Fruit fly (Drosophila melanogaster) Kc167 (cell line): Measurements from ENCODE around the gene Ide.

Experiments
- Myc ChIP-seq: fragments of >200 bp; optimal IDR thresholded peaks from 2 replicates; lab custom pipeline; 2017; ENCODE audit warnings: missing external identifiers
- Sin3A ChIP-seq: fragments of >200 bp; optimal IDR thresholded peaks from 2 replicates; lab custom pipeline; 2018; ENCODE audit warnings: missing external identifiers
- h ChIP-seq: fragments of >200 bp; optimal IDR thresholded peaks from 3 replicates; lab custom pipeline; 2018; ENCODE audit warnings: missing external identifiers
- insv ChIP-seq: fragments of >200 bp; optimal IDR thresholded peaks from 3 replicates; lab custom pipeline; 2018; ENCODE audit warnings: missing external identifiers
- psq ChIP-seq: fragments of >200 bp; optimal IDR thresholded peaks from 2 replicates; lab custom pipeline; 2017; ENCODE audit warnings: missing external identifiers
- ttk ChIP-seq: sonication (Bioruptor generic); optimal IDR thresholded peaks from 2 replicates; lab custom pipeline; 2017; ENCODE audit warnings: missing external identifiers

The Ide gene

dm6 chr3L:20375878-20376563 lies at the start of gene Ide, which contains the start of gene RhoBTB:
TSS of gene Ide (minus strand) at chr3L:20375896.
TSS of gene RhoBTB (plus strand) at chr3L:20376242.
- TF ChIP-seq ttk (lab: Kevin White, UChicago) = no peak
- no peak for TF ChIP-seq insv (lab: Kevin White, UChicago)
- TF ChIP-seq h (lab: Kevin White, UChicago) = no peak
- TF ChIP-seq Myc (lab: Kevin White, UChicago) = no peak
- TF ChIP-seq Sin3A (lab: Kevin White, UChicago) = no peak
- no peak for TF ChIP-seq psq (lab: Kevin White, UChicago)

dm6 chr3L:20413304-20413703 lies 37.6 kb upstream of the Ide start, which contains the start of gene zye:
TSS of gene zye (plus strand) at chr3L:20413604.
- TF ChIP-seq Sin3A (lab: Kevin White, UChicago) = no peak
- no peak for TF ChIP-seq insv (lab: Kevin White, UChicago)
- no peak for TF ChIP-seq psq (lab: Kevin White, UChicago)
- no peak for TF ChIP-seq ttk (lab: Kevin White, UChicago)
- no peak for TF ChIP-seq Myc (lab: Kevin White, UChicago)
- no peak for TF ChIP-seq h (lab: Kevin White, UChicago)

dm6 chr3L:20410780-20411179 lies 35.1 kb upstream of the Ide start:
- TF ChIP-seq ttk (lab: Kevin White, UChicago) (no peak), h (lab: Kevin White, UChicago) (no peak), insv (lab: Kevin White, UChicago) (no peak), Sin3A (lab: Kevin White, UChicago) (no peak), psq (lab: Kevin White, UChicago) (no peak), Myc (lab: Kevin White, UChicago) (no peak)

- TF ChIP-seq ttk (lab: Kevin White, UChicago) (no peak), Myc (lab: Kevin White, UChicago) (no peak), h (lab: Kevin White, UChicago) (no peak), insv (lab: Kevin White, UChicago) (no peak), psq (lab: Kevin White, UChicago) (no peak), Sin3A (lab: Kevin White, UChicago) (no peak)
Observed at dm6 chr3L:20410345-20410744, 34.6 kb upstream of the Ide start, which contains the start of gene CG13248. TSS of gene CG13248 (minus strand) at chr3L:20410566.

- TF ChIP-seq psq (lab: Kevin White, UChicago) (no peak), h (lab: Kevin White, UChicago) (no peak), Sin3A (lab: Kevin White, UChicago) (no peak)
Observed at dm6 chr3L:20405971-20406948, 30.6 kb upstream of the Ide start.

DNA sequence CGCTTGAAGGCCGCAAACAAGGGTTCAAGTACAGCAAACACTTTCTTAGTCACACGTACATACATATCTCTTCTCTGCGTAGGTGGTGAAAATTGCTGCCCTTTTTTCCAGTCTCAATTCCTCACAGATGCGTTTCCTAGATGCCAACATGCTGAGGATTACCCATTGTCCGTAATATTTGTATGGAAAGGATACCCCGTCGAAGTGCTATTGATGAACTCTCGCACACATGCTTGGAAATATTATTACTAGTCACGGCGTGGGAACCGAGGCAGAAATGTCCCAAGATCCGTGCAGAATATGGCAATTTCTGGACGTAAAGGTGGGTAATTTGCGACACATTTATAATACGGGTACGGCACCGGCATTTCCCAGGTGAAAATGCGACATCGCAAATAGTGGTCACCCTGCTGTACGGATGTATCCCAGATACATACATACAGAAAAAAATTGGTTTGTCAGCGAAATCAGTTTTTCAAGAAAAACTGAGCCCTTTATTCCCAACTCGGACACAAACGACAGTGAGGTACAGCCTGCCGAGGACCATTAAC lies 29.7 kb upstream of the Ide start:
- TF ChIP-seq ttk (lab: Kevin White, UChicago) = no peak
- TF ChIP-seq Myc (lab: Kevin White, UChicago) = no peak
- TF ChIP-seq Sin3A (lab: Kevin White, UChicago) = no peak
- TF ChIP-seq h (lab: Kevin White, UChicago) = no peak
- no peak for TF ChIP-seq psq (lab: Kevin White, UChicago)
- no peak for TF ChIP-seq insv (lab: Kevin White, UChicago)

- TF ChIP-seq ttk (lab: Kevin White, UChicago) (no peak), insv (lab: Kevin White, UChicago) (no peak), h (lab: Kevin White, UChicago) (no peak), Myc (lab: Kevin White, UChicago) (no peak), Sin3A (lab: Kevin White, UChicago) (no peak), psq (lab: Kevin White, UChicago) (no peak)
Observed at dm6 chr3L:20404515-20404914, 28.8 kb upstream of the Ide start.

dm6 chr3L:20403493-20404379 lies 28.0 kb upstream of the Ide start:
- TF ChIP-seq Myc (lab: Kevin White, UChicago) = no peak
- TF ChIP-seq psq (lab: Kevin White, UChicago) = peak; percentile 45

dm6 chr3L:20402665-20403492 lies 27.2 kb upstream of the Ide start:
- no peak for TF ChIP-seq Myc (lab: Kevin White, UChicago)
- no peak for TF ChIP-seq h (lab: Kevin White, UChicago)
- TF ChIP-seq ttk (lab: Kevin White, UChicago) = no peak
- TF ChIP-seq psq (lab: Kevin White, UChicago) = peak; percentile 83
- TF ChIP-seq insv (lab: Kevin White, UChicago) = no peak
- no peak for TF ChIP-seq Sin3A (lab: Kevin White, UChicago)
